Fruit fly (Drosophila melanogaster): ENCODE data around the gene CG4645.
A peak's percentile ranks its signal among the peaks of the same experiment; 100 is the strongest.

CG4645 gene

dm6 chrX:12939951-12940350 lies 30.2 kb downstream of the CG4645 start (continued):
- TF ChIP-seq fd59A (GFP tag; optimal IDR thresholded peaks at IDR 0.05): no peak
- no peak for TF ChIP-seq CG10631 (GFP tag; optimal IDR thresholded peaks at IDR 0.05)
- no peak for TF ChIP-seq salr (GFP tag; optimal IDR thresholded peaks at IDR 0.05)
- TF ChIP-seq eg (GFP tag; IDR thresholded peaks at IDR 0.05): no peak
- TF ChIP-seq Met (GFP tag; optimal IDR thresholded peaks at IDR 0.05): peak; percentile 25
- peak; percentile 19 for TF ChIP-seq esn (GFP tag; optimal IDR thresholded peaks at IDR 0.05)
- TF ChIP-seq CG11294 (GFP tag; IDR thresholded peaks at IDR 0.05): no peak
- no peak for TF ChIP-seq CG15336 (GFP tag; IDR thresholded peaks at IDR 0.05)
- peak; percentile 1 for TF ChIP-seq Hr4 (GFP tag; optimal IDR thresholded peaks at IDR 0.05)
- TF ChIP-seq CG11762 (GFP tag; optimal IDR thresholded peaks at IDR 0.05; ENCODE audit: insufficient read depth): no peak
- peak; percentile 13 for TF ChIP-seq acj6 (GFP tag; optimal IDR thresholded peaks at IDR 0.05)
- TF ChIP-seq Gug (GFP tag; IDR thresholded peaks at IDR 0.05): no peak
- TF ChIP-seq CG7368 (GFP tag; optimal IDR thresholded peaks at IDR 0.05): no peak
- no peak for TF ChIP-seq CG6276 (GFP tag; optimal IDR thresholded peaks at IDR 0.05)
- peak; percentile 23 for TF ChIP-seq pdm3 (GFP tag; optimal IDR thresholded peaks at IDR 0.05)
- no peak for TF ChIP-seq CG6792 (GFP tag; optimal IDR thresholded peaks at IDR 0.05)

- TF ChIP-seq OdsH (GFP tag; optimal IDR thresholded peaks at IDR 0.05) (no peak), CG31627 (GFP tag; optimal IDR thresholded peaks at IDR 0.05) (no peak), CG32006 (GFP tag; optimal IDR thresholded peaks at IDR 0.05) (no peak), svp (GFP tag) (peak; percentile 20), Hr38 (GFP tag; optimal IDR thresholded peaks at IDR 0.05) (no peak), CG3919 (GFP tag; optimal IDR thresholded peaks at IDR 0.05) (no peak), CG6163 (GFP tag; IDR thresholded peaks at IDR 0.05) (no peak), Hr39 (GFP tag; optimal IDR thresholded peaks at IDR 0.05) (no peak)
Measured at dm6 chrX:12940396-12940795, 30.6 kb downstream of the CG4645 start.

dm6 chrX:12947670-12948069 lies 37.9 kb downstream of the CG4645 start:
- no peak for TF ChIP-seq fkh (GFP tag; optimal IDR thresholded peaks at IDR 0.05)
- no peak for TF ChIP-seq vri (GFP tag; optimal IDR thresholded peaks at IDR 0.05)
- no peak for TF ChIP-seq esn (GFP tag; optimal IDR thresholded peaks at IDR 0.05)
- TF ChIP-seq CG6276 (GFP tag; optimal IDR thresholded peaks at IDR 0.05): no peak
- no peak for TF ChIP-seq eg (GFP tag; IDR thresholded peaks at IDR 0.05)
- no peak for TF ChIP-seq fd59A (GFP tag; optimal IDR thresholded peaks at IDR 0.05)
- no peak for TF ChIP-seq CG31627 (GFP tag; optimal IDR thresholded peaks at IDR 0.05)
- TF ChIP-seq CG3032 (tag; optimal IDR thresholded peaks at IDR 0.05): no peak
- TF ChIP-seq CG15336 (GFP tag; IDR thresholded peaks at IDR 0.05): no peak
- TF ChIP-seq CG8632 (GFP tag; optimal IDR thresholded peaks at IDR 0.05): no peak

dm6 chrX:12957412-12957895 lies 47.7 kb downstream of the CG4645 start, which contains the start of gene hec:
Gene hec, minus strand, starts transcription at chrX:12957462.
- TF ChIP-seq esn (GFP tag; optimal IDR thresholded peaks at IDR 0.05): no peak
- peak; percentile 48 for TF ChIP-seq Eip78C (GFP tag)
- no peak for TF ChIP-seq CG11294 (GFP tag; IDR thresholded peaks at IDR 0.05)
- no peak for TF ChIP-seq CG7368 (GFP tag; optimal IDR thresholded peaks at IDR 0.05)
- TF ChIP-seq CG32006 (GFP tag; optimal IDR thresholded peaks at IDR 0.05): peak; percentile 21
- peak; percentile 22 for TF ChIP-seq svp (GFP tag)

dm6 chrX:12958920-12959319 lies 49.2 kb downstream of the CG4645 start, which contains the start of gene CG32642:
Gene CG32642, plus strand, starts transcription at chrX:12959220.
- no peak for TF ChIP-seq OdsH (GFP tag; optimal IDR thresholded peaks at IDR 0.05)
- TF ChIP-seq spab (GFP tag; optimal IDR thresholded peaks at IDR 0.05): no peak
- no peak for TF ChIP-seq CG11902 (GFP tag; optimal IDR thresholded peaks at IDR 0.05)
- TF ChIP-seq Sox15 (GFP tag; optimal IDR thresholded peaks at IDR 0.05): no peak
- TF ChIP-seq cyc (GFP tag; optimal IDR thresholded peaks at IDR 0.05): no peak
- TF ChIP-seq CG6854 (GFP tag; optimal IDR thresholded peaks at IDR 0.05): no peak
- TF ChIP-seq Ets21C (GFP tag; optimal IDR thresholded peaks at IDR 0.05): no peak
- no peak for TF ChIP-seq Eip78C (GFP tag)
